Worm (Caenorhabditis elegans): ENCODE measurements around the gene F21A3.2.

The F21A3.2 gene

DNA sequence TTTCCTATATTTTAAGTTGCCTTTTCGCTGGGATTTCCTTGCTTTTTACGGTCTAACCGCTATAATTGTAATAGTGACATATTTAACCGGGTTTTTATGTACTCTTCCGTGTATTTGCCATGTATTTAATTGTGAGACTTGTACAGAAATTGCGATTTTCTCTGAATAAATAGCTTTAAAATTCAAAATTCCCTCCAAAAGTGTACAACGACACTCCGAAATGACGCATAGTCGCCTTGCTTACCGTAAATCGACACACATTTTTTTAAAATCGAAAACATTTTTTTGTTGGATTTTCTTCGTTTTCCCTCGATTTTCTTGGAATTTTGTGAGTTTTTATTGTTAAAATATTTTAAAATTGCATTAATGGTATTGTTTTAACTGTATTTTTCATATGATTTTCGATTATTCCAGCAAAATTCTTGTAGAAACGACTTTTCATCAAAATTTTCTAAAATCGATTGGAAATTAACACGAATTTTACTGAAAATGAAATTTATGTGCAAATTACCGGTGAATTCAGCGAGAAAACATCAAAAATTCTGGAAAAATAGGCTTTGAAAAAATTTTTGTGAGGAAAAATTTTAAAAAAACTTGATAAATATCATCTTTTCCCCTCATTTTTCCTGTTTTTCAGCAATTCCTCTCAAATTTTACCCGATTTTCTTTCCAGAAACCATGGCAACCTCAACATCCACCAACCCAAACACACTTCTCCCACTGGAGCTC is 36.1 kb upstream of the F21A3.2 start, which contains the start of gene lsm-5 (continued):
- TF ChIP-seq dve-1 (tag; optimal IDR thresholded peaks at IDR 0.05; ENCODE audit: insufficient read depth) (peak; percentile 11), hlh-30 (tag; optimal IDR thresholded peaks at IDR 0.05; ENCODE audit: insufficient read depth) (peak; percentile 46), R02D3.7 (tag; optimal IDR thresholded peaks at IDR 0.05) (peak; percentile 80), T20F7.1 (GFP tag; optimal IDR thresholded peaks at IDR 0.05) (peak; percentile 96), nhr-28 (tag; optimal IDR thresholded peaks at IDR 0.05) (peak; percentile 33)

ce11 chrV:15568381-15568780 is 34.6 kb upstream of the F21A3.2 start:
- TF ChIP-seq T20F7.1 (GFP tag; optimal IDR thresholded peaks at IDR 0.05) (no peak), F10B5.3 (tag; optimal IDR thresholded peaks at IDR 0.05) (no peak), Y48G9A.11 (GFP tag; IDR thresholded peaks at IDR 0.05) (no peak), nhr-76 (tag; optimal IDR thresholded peaks at IDR 0.05) (no peak), F37D6.2 (tag; optimal IDR thresholded peaks at IDR 0.05) (no peak), rbr-2 (tag; optimal IDR thresholded peaks at IDR 0.05) (no peak), nhr-102 (tag; optimal IDR thresholded peaks at IDR 0.05) (no peak), nhr-48 (tag; optimal IDR thresholded peaks at IDR 0.05) (no peak), snpc-4 (tag; optimal IDR thresholded peaks at IDR 0.05) (no peak), lin-39 (tag; optimal IDR thresholded peaks at IDR 0.05) (no peak), lin-29 (GFP tag; IDR thresholded peaks at IDR 0.05) (no peak), hlh-30 (tag; optimal IDR thresholded peaks at IDR 0.05; ENCODE audit: insufficient read depth) (no peak), vab-7 (GFP tag; IDR thresholded peaks at IDR 0.05) (no peak), ces-1 (GFP tag; optimal IDR thresholded peaks at IDR 0.05) (no peak), saeg-2 (GFP tag; IDR thresholded peaks at IDR 0.05) (no peak), zip-2 (tag; optimal IDR thresholded peaks at IDR 0.05) (no peak), daf-12 (tag; optimal IDR thresholded peaks at IDR 0.05) (no peak), R02D3.7 (tag; optimal IDR thresholded peaks at IDR 0.05) (no peak)

DNA sequence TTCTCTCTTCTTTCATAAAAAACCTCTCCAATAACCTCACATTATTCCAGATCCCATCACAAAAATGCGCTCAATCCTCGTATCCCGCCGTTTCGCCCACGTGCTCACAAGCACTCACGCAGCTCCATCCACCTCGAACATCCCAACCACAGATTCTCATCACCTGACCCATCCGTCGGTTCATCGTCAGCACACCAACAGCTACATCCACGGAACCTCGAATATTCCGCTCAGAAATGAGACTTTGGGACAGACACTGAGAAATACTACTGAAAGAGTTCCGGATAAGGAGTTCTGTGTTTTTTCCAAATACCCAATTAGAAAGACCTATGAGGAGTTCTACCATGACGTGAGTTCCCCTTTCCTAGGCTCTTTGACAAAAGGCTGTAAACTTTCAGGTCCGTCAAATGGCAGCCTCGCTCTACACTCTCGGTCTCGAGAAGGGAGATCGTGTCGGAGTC is 33.6 kb upstream of the F21A3.2 start, which contains the start of gene acs-2:
acs-2 (plus strand) TSS at position 51 of the 461 bp plus-strand sequence.
- peak in 1 of 2 experiments; percentile 32 for TF ChIP-seq unc-62 (GFP tag; optimal IDR thresholded peaks at IDR 0.05 in 1 of 2)
- TF ChIP-seq unc-62 (tag; optimal IDR thresholded peaks at IDR 0.05) = no peak
- TF ChIP-seq ama-1 (optimal IDR thresholded peaks at IDR 0.05) = peak; percentile 52
- no peak for TF ChIP-seq Y105C5A.15 (GFP tag; IDR thresholded peaks at IDR 0.05)

ce11 chrV:15566511-15567178 is 32.9 kb upstream of the F21A3.2 start:
- TF ChIP-seq dve-1 (tag; optimal IDR thresholded peaks at IDR 0.05; ENCODE audit: insufficient read depth) = peak; percentile 86
- peak; percentile 62 for TF ChIP-seq dmd-6 (GFP tag; IDR thresholded peaks at IDR 0.05)
- no peak for TF ChIP-seq ztf-11 (tag; optimal IDR thresholded peaks at IDR 0.05)
- no peak for TF ChIP-seq lin-13 (GFP tag; optimal IDR thresholded peaks at IDR 0.05)
- no peak for TF ChIP-seq nhr-42 (GFP tag; IDR thresholded peaks at IDR 0.05)
- no peak for TF ChIP-seq nhr-76 (tag; optimal IDR thresholded peaks at IDR 0.05)
- no peak for TF ChIP-seq R02D3.7 (tag; optimal IDR thresholded peaks at IDR 0.05)
- no peak for TF ChIP-seq zip-2 (tag; optimal IDR thresholded peaks at IDR 0.05)
- no peak for TF ChIP-seq dmd-9 (GFP tag; IDR thresholded peaks at IDR 0.05)
- no peak for TF ChIP-seq nhr-111 (GFP tag; optimal IDR thresholded peaks at IDR 0.05)
- TF ChIP-seq nhr-102 (tag; optimal IDR thresholded peaks at IDR 0.05) = peak; percentile 74
- TF ChIP-seq daf-19 (GFP tag; conservative IDR thresholded peaks at IDR 0.05) = no peak
- peak; percentile 67 for TF ChIP-seq nhr-10 (tag; optimal IDR thresholded peaks at IDR 0.05)
- TF ChIP-seq snpc-1.2 (GFP tag; IDR thresholded peaks at IDR 0.05) = no peak
- TF ChIP-seq daf-12 (tag; optimal IDR thresholded peaks at IDR 0.05) = no peak
- no peak for TF ChIP-seq egl-43 (GFP tag; IDR thresholded peaks at IDR 0.05)
- TF ChIP-seq vab-7 (GFP tag; IDR thresholded peaks at IDR 0.05) = no peak
- peak; percentile 63 for TF ChIP-seq mes-2 (tag; optimal IDR thresholded peaks at IDR 0.05; ENCODE audit: poor library complexity, severe bottlenecking)
- TF ChIP-seq ceh-32 (tag; optimal IDR thresholded peaks at IDR 0.05; ENCODE audit: poor library complexity) = no peak
- TF ChIP-seq ztf-7 (tag; optimal IDR thresholded peaks at IDR 0.05) = peak; percentile 30
- no peak for TF ChIP-seq Y5F2A.4 (GFP tag; optimal IDR thresholded peaks at IDR 0.05)
- no peak for TF ChIP-seq nhr-237 (tag; optimal IDR thresholded peaks at IDR 0.05)
- no peak for TF ChIP-seq fos-1 (tag; optimal IDR thresholded peaks at IDR 0.05)
- peak; percentile 97 for TF ChIP-seq hlh-30 (tag; optimal IDR thresholded peaks at IDR 0.05; ENCODE audit: insufficient read depth)
- TF ChIP-seq nhr-77 (tag; optimal IDR thresholded peaks at IDR 0.05) = peak; percentile 96
- no peak for TF ChIP-seq lin-15B (tag; optimal IDR thresholded peaks at IDR 0.05)
- peak; percentile 47; the same call in 1 of the 2 replicates for TF ChIP-seq set-16 (GFP tag; IDR thresholded peaks at IDR 0.05)
